Fruit fly (Drosophila melanogaster) whole organism, embryonic: Measurements from ENCODE around the gene Fnta.

Source experiments
- ATbp ChIP-seq: fragments of 200-800 bp; sonication (Bioruptor generic); optimal IDR thresholded peaks from 2 replicates; lab custom pipeline; 2017; ENCODE audit warnings: missing biosample characterization, mild to moderate bottlenecking, missing genetic modification characterization, missing genetic modification reagents
- Asciz ChIP-seq: fragments of 200-800 bp; sonication (Bioruptor generic); optimal IDR thresholded peaks from 2 replicates; lab custom pipeline; 2017; ENCODE audit warnings: missing biosample characterization, mild to moderate bottlenecking, missing genetic modification characterization, missing genetic modification reagents
- CG11696 ChIP-seq: fragments of 200-800 bp; sonication (Bioruptor generic); IDR thresholded peaks from 2 replicates; pipeline ENCODE4 v1.3.6; 2022; ENCODE audit warnings: missing biosample characterization, missing genetic modification characterization
- CG12942 ChIP-seq: fragments of 200-800 bp; sonication (Bioruptor generic); optimal IDR thresholded peaks from 3 replicates; lab custom pipeline; 2016; ENCODE audit warnings: missing biosample characterization, missing genetic modification characterization
- CG14014 ChIP-seq: fragments of 200-800 bp; sonication (Bioruptor generic); IDR thresholded peaks from 2 replicates; pipeline ENCODE4 v1.3.6; 2022; ENCODE audit warnings: missing biosample characterization, missing genetic modification characterization
- CG15479 ChIP-seq: fragments of 200-800 bp; sonication (Bioruptor generic); optimal IDR thresholded peaks from 3 replicates; lab custom pipeline; 2019; ENCODE audit warnings: missing biosample characterization, mild to moderate bottlenecking, missing genetic modification characterization, moderate library complexity
- CG15514 ChIP-seq: fragments of 200-800 bp; sonication (Bioruptor generic); optimal IDR thresholded peaks from 3 replicates; lab custom pipeline; 2017; ENCODE audit warnings: missing biosample characterization, missing genetic modification characterization, mild to moderate bottlenecking, moderate library complexity, missing genetic modification reagents
- CG15696 ChIP-seq: fragments of 200-800 bp; sonication (Bioruptor generic); optimal IDR thresholded peaks from 2 replicates; lab custom pipeline; 2019; ENCODE audit warnings: missing biosample characterization, mild to moderate bottlenecking, missing genetic modification characterization, moderate library complexity
- CG32767 ChIP-seq: fragments of 200-800 bp; sonication (Bioruptor generic); IDR thresholded peaks from 2 replicates; pipeline ENCODE4 v1.3.6; 2022; ENCODE audit warnings: missing biosample characterization, missing genetic modification characterization
- CG34376 ChIP-seq: fragments of 200-800 bp; sonication (Bioruptor generic); optimal IDR thresholded peaks from 2 replicates; lab custom pipeline; 2018; ENCODE audit warnings: missing biosample characterization, mild to moderate bottlenecking, missing genetic modification characterization
- CG6791 ChIP-seq: fragments of 200-800 bp; sonication (Bioruptor generic); IDR thresholded peaks from 3 replicates; pipeline ENCODE4 v1.3.6; 2022; ENCODE audit warnings: missing biosample characterization, missing genetic modification characterization; ENCODE audit not compliant: partially characterized antibody
- CG7987 ChIP-seq: fragments of 200-800 bp; sonication (Bioruptor generic); optimal IDR thresholded peaks from 2 replicates; lab custom pipeline; 2018; ENCODE audit warnings: missing biosample characterization, mild to moderate bottlenecking, missing genetic modification characterization, moderate library complexity
- CG8765 ChIP-seq: fragments of 200-800 bp; sonication (Bioruptor generic); IDR thresholded peaks from 2 replicates; pipeline ENCODE4 v1.3.6; 2022; ENCODE audit warnings: missing biosample characterization, missing genetic modification characterization
- CHES-1-like ChIP-seq: fragments of 200-800 bp; sonication (Bioruptor generic); optimal IDR thresholded peaks from 2 replicates; lab custom pipeline; 2016; ENCODE audit warnings: missing biosample characterization, missing genetic modification characterization
- D ChIP-seq, 2 experiments: fragments of 200-800 bp in 1 of 2; fragments of >200 bp in 1 of 2; sonication (Bioruptor generic) in 1 of 2; optimal IDR thresholded peaks; 2 replicates in 1 of 2; 3 replicates in 1 of 2; lab custom pipeline; 2017; ENCODE audit warnings: mild to moderate bottlenecking in 1 of 2, missing biosample characterization in 1 of 2, missing genetic modification characterization in 1 of 2, missing genetic modification reagents in 1 of 2
- Dek ChIP-seq: fragments of 200-800 bp; sonication (Bioruptor generic); optimal IDR thresholded peaks from 3 replicates; lab custom pipeline; 2019; ENCODE audit warnings: missing biosample characterization, mild to moderate bottlenecking, missing genetic modification characterization, moderate library complexity
- H15 ChIP-seq: fragments of 200-800 bp; sonication (Bioruptor generic); IDR thresholded peaks from 3 replicates; pipeline ENCODE4 v1.3.6; 2022; ENCODE audit warnings: missing biosample characterization, missing genetic modification characterization
- HLH54F ChIP-seq: fragments of 200-800 bp; sonication (Bioruptor generic); optimal IDR thresholded peaks from 3 replicates; lab custom pipeline; 2016; ENCODE audit warnings: missing biosample characterization, missing genetic modification characterization
- Hey ChIP-seq: fragments of 200-800 bp; sonication (Bioruptor generic); optimal IDR thresholded peaks from 3 replicates; lab custom pipeline; 2018; ENCODE audit warnings: missing biosample characterization, mild to moderate bottlenecking, missing genetic modification characterization
- HmgD ChIP-seq: fragments of 200-800 bp; sonication (Bioruptor generic); optimal IDR thresholded peaks from 3 replicates; lab custom pipeline; 2016; ENCODE audit warnings: missing biosample characterization, missing genetic modification characterization
- Hr78 ChIP-seq, 2 experiments: fragments of 200-800 bp in 1 of 2; fragments of >200 bp in 1 of 2; sonication (Bioruptor generic) in 1 of 2; optimal IDR thresholded peaks; 2 replicates each; lab custom pipeline; 2017 to 2019; ENCODE audit warnings: missing biosample characterization in 2 of 2, missing genetic modification characterization in 2 of 2, mild to moderate bottlenecking in 1 of 2, moderate library complexity in 1 of 2
- Optix ChIP-seq: fragments of 200-800 bp; sonication (Bioruptor generic); IDR thresholded peaks from 3 replicates; pipeline ENCODE4 v1.3.6; 2022; ENCODE audit warnings: missing biosample characterization, missing genetic modification characterization
- Poxn ChIP-seq: fragments of 200-800 bp; sonication (Bioruptor generic); IDR thresholded peaks from 2 replicates; pipeline ENCODE4 v1.3.6; 2022; ENCODE audit warnings: missing biosample characterization, missing genetic modification characterization
- TFAM ChIP-seq: fragments of 200-800 bp; sonication (Bioruptor generic); optimal IDR thresholded peaks from 2 replicates; lab custom pipeline; 2017; ENCODE audit warnings: missing biosample characterization, missing genetic modification characterization, inconsistent platforms
- Vsx1 ChIP-seq: fragments of 200-800 bp; sonication (Bioruptor generic); optimal IDR thresholded peaks from 2 replicates; lab custom pipeline; 2017; ENCODE audit warnings: missing biosample characterization, mild to moderate bottlenecking, missing genetic modification characterization, missing genetic modification reagents
- abd-A ChIP-seq: fragments of 200-800 bp; sonication (Bioruptor generic); optimal IDR thresholded peaks from 3 replicates; lab custom pipeline; 2019; ENCODE audit warnings: missing biosample characterization, mild to moderate bottlenecking, missing genetic modification characterization, moderate library complexity
- amos ChIP-seq: fragments of 200-800 bp; sonication (Bioruptor generic); IDR thresholded peaks from 2 replicates; pipeline ENCODE4 v1.3.6; 2022; ENCODE audit warnings: missing biosample characterization, missing genetic modification characterization; ENCODE audit not compliant: partially characterized antibody
- cad ChIP-seq: fragments of >200 bp; optimal IDR thresholded peaks from 2 replicates; lab custom pipeline; 2017; ENCODE audit warnings: missing biosample characterization, missing genetic modification characterization
- cg ChIP-seq: fragments of 200-800 bp; sonication (Bioruptor generic); optimal IDR thresholded peaks from 3 replicates; lab custom pipeline; 2019; ENCODE audit warnings: missing biosample characterization, mild to moderate bottlenecking, missing genetic modification characterization, moderate library complexity
- danr ChIP-seq: fragments of 200-800 bp; sonication (Bioruptor generic); IDR thresholded peaks from 2 replicates; pipeline ENCODE4 v1.3.6; 2022; ENCODE audit warnings: missing biosample characterization, missing genetic modification characterization
- en ChIP-seq: fragments of 200-800 bp; sonication (Bioruptor generic); optimal IDR thresholded peaks from 2 replicates; lab custom pipeline; 2016; ENCODE audit warnings: missing biosample characterization, missing genetic modification characterization
- eve ChIP-seq, 2 experiments: fragments of >200 bp; optimal IDR thresholded peaks; 2 replicates each; lab custom pipeline; 2017; ENCODE audit warnings: missing biosample characterization in 2 of 2, missing genetic modification characterization in 2 of 2
- kni ChIP-seq: fragments of 200-800 bp; sonication (Bioruptor generic); optimal IDR thresholded peaks from 3 replicates; lab custom pipeline; 2017; ENCODE audit warnings: mild to moderate bottlenecking, missing biosample characterization, missing genetic modification reagents, missing genetic modification characterization
- nau ChIP-seq: fragments of 200-800 bp; sonication (Bioruptor generic); optimal IDR thresholded peaks from 3 replicates; lab custom pipeline; 2017; ENCODE audit warnings: missing biosample characterization, mild to moderate bottlenecking, missing genetic modification characterization, missing genetic modification reagents
- nom ChIP-seq: fragments of 200-800 bp; sonication (Bioruptor generic); optimal IDR thresholded peaks from 2 replicates; lab custom pipeline; 2017; ENCODE audit warnings: missing biosample characterization, missing genetic modification characterization, mild to moderate bottlenecking, moderate library complexity, missing genetic modification reagents
- otp ChIP-seq: fragments of 200-800 bp; sonication (Bioruptor generic); IDR thresholded peaks from 3 replicates; pipeline ENCODE4, ENCODE4 v1.3.6; 2022; ENCODE audit warnings: missing biosample characterization, missing genetic modification characterization
- prd ChIP-seq, 3 experiments: fragments of >200 bp in 2 of 3; fragments of 200-800 bp in 1 of 3; sonication (Bioruptor generic) in 1 of 3; optimal IDR thresholded peaks in 2 of 3; IDR thresholded peaks in 1 of 3; 2 replicates in 2 of 3; 3 replicates in 1 of 3; pipeline versions ENCODE4 v1.3.6 to Lab custom; 2017 to 2022; ENCODE audit warnings: missing biosample characterization in 1 of 3, missing genetic modification characterization in 1 of 3
- ro ChIP-seq: fragments of 200-800 bp; sonication (Bioruptor generic); IDR thresholded peaks from 2 replicates; pipeline ENCODE4 v1.3.6; 2022; ENCODE audit warnings: missing biosample characterization, missing genetic modification characterization
- run ChIP-seq: fragments of 200-800 bp; sonication (Bioruptor generic); optimal IDR thresholded peaks from 3 replicates; lab custom pipeline; 2018; ENCODE audit warnings: missing biosample characterization, mild to moderate bottlenecking, missing genetic modification characterization
- sens-2 ChIP-seq: fragments of 200-800 bp; sonication (Bioruptor generic); IDR thresholded peaks from 2 replicates; pipeline ENCODE4 v1.3.6; 2022; ENCODE audit warnings: missing biosample characterization, missing genetic modification characterization
- stc ChIP-seq: fragments of 200-800 bp; sonication (Bioruptor generic); IDR thresholded peaks from 2 replicates; pipeline ENCODE4 v1.3.6; 2022; ENCODE audit warnings: missing biosample characterization, missing genetic modification characterization
- tll ChIP-seq, 2 experiments: fragments of 200-800 bp in 1 of 2; fragments of >200 bp in 1 of 2; sonication (Bioruptor generic) in 1 of 2; optimal IDR thresholded peaks; 2 replicates each; lab custom pipeline; 2017 to 2019; ENCODE audit warnings: missing biosample characterization in 2 of 2, missing genetic modification characterization in 2 of 2, mild to moderate bottlenecking in 1 of 2, moderate library complexity in 1 of 2
- twi ChIP-seq: fragments of 200-800 bp; optimal IDR thresholded peaks from 2 replicates; lab custom pipeline; 2019; ENCODE audit warnings: missing biosample characterization, mild to moderate bottlenecking, missing genetic modification characterization, moderate library complexity
- zen ChIP-seq: fragments of 200-800 bp; sonication (Bioruptor generic); optimal IDR thresholded peaks from 3 replicates; lab custom pipeline; 2018; ENCODE audit warnings: missing biosample characterization, mild to moderate bottlenecking, missing genetic modification characterization, moderate library complexity
- zfh1 ChIP-seq: fragments of 200-800 bp; sonication (Bioruptor generic); IDR thresholded peaks from 3 replicates; pipeline ENCODE4 v1.3.6; 2022; ENCODE audit warnings: missing biosample characterization, missing genetic modification characterization

Gene Fnta

dm6 chr2L:4829040-4829439 is 1.5 kb downstream of the Fnta start (continued):
- peak; percentile 23 for TF ChIP-seq Vsx1 (GFP tag; lab: Kevin White, UChicago)

dm6 chr2L:4825695-4826094 is 4.8 kb downstream of the Fnta start:
- no peak for TF ChIP-seq Hr78 (GFP tag; optimal IDR thresholded peaks at IDR 0.05; lab: Kevin White, UChicago)
- no peak for TF ChIP-seq nau
- TF ChIP-seq CG32767, result no peak
- no peak for TF ChIP-seq CG8765
- peak; percentile 15 for TF ChIP-seq nom (GFP tag; lab: Kevin White, UChicago)
- TF ChIP-seq CG14014 (GFP tag; lab: Robert Waterston, UW), result no peak

dm6 chr2L:4823797-4824196 is 6.7 kb downstream of the Fnta start:
- no peak for TF ChIP-seq D (optimal IDR thresholded peaks at IDR 0.05; lab: Kevin White, UChicago)
- no peak for TF ChIP-seq D (GFP tag; optimal IDR thresholded peaks at IDR 0.05; lab: Kevin White, UChicago)
- TF ChIP-seq tll (GFP tag; optimal IDR thresholded peaks at IDR 0.05; lab: Kevin White, UChicago), result peak in 1 of 2 experiments; percentile 76
- TF ChIP-seq HmgD, result no peak
- TF ChIP-seq CG7987 (GFP tag; lab: Kevin White, UChicago), result no peak
- TF ChIP-seq run (tag; lab: Kevin White, UChicago), result no peak
- TF ChIP-seq zfh1 (GFP tag; lab: Robert Waterston, UW), result no peak
- TF ChIP-seq CG15514 (GFP tag; lab: Kevin White, UChicago), result no peak
- TF ChIP-seq kni (GFP tag; lab: Kevin White, UChicago), result peak; percentile 10
- peak; percentile 36 for TF ChIP-seq twi
- no peak for TF ChIP-seq prd (optimal IDR thresholded peaks at IDR 0.05; lab: Kevin White, UChicago)
- TF ChIP-seq prd (GFP tag; IDR thresholded peaks at IDR 0.05; lab: Robert Waterston, UW), result 0 out of 3 replicates have a peak, but pooled peaks have one; percentile 29
- TF ChIP-seq zen, result peak; percentile 90
- no peak for TF ChIP-seq Poxn (GFP tag; lab: Robert Waterston, UW)
- no peak for TF ChIP-seq stc (GFP tag; lab: Robert Waterston, UW)
- 0 out of 2 replicates have a peak, but pooled peaks have one; percentile 11 for TF ChIP-seq danr (GFP tag; lab: Robert Waterston, UW)
- peak; percentile 68 for TF ChIP-seq cad (GFP tag; lab: Kevin White, UChicago)
- peak; percentile 77 for TF ChIP-seq CG15479 (GFP tag; lab: Kevin White, UChicago)
- TF ChIP-seq ro (GFP tag; lab: Robert Waterston, UW), result no peak
- no peak for TF ChIP-seq CHES-1-like (GFP tag; lab: Kevin White, UChicago)

dm6 chr2L:4822258-4822657 is 8.2 kb downstream of the Fnta start:
- no peak for TF ChIP-seq sens-2 (GFP tag; lab: Robert Waterston, UW)
- TF ChIP-seq amos (GFP tag; lab: Robert Waterston, UW), result no peak
- TF ChIP-seq CG11696 (GFP tag; lab: Robert Waterston, UW), result peak; percentile 36; the same call in 1 of the 2 replicates
- TF ChIP-seq cg (GFP tag; lab: Kevin White, UChicago), result peak; percentile 25
- TF ChIP-seq CG15696 (tag; lab: Kevin White, UChicago), result no peak
- TF ChIP-seq CG12942 (GFP tag; lab: Kevin White, UChicago), result no peak
- TF ChIP-seq Asciz (GFP tag; lab: Kevin White, UChicago), result no peak
- no peak for TF ChIP-seq Optix (GFP tag; lab: Robert Waterston, UW)
- TF ChIP-seq eve (GFP tag; optimal IDR thresholded peaks at IDR 0.05; lab: Kevin White, UChicago), result no peak
- no peak for TF ChIP-seq TFAM
- TF ChIP-seq CG6791 (GFP tag; lab: Robert Waterston, UW), result no peak
- no peak for TF ChIP-seq CG34376 (GFP tag; lab: Kevin White, UChicago)
- TF ChIP-seq otp (GFP tag; lab: Robert Waterston, UW), result no peak
- no peak for TF ChIP-seq Hey (tag; lab: Kevin White, UChicago)
- no peak for TF ChIP-seq ATbp (GFP tag; lab: Kevin White, UChicago)
- no peak for TF ChIP-seq HLH54F
- TF ChIP-seq H15, result peak; percentile 25; the same call in 1 of the 3 replicates
- no peak for TF ChIP-seq Dek (tag; lab: Kevin White, UChicago)
- TF ChIP-seq en, result no peak
- TF ChIP-seq abd-A (tag; lab: Kevin White, UChicago), result no peak
- TF ChIP-seq zfh1 (GFP tag; lab: Robert Waterston, UW), result peak; percentile 16; the same call in 1 of the 3 replicates
